Fruit fly (Drosophila melanogaster) whole organism, embryonic: ENCODE results near the gene Mul1.

Experiments used
- Ada2b ChIP-seq: fragments of 200-800 bp; sonication (Bioruptor generic); IDR thresholded peaks from 2 replicates; pipeline ENCODE4 v1.3.6; 2022; ENCODE audit warnings: missing biosample characterization, missing genetic modification characterization
- B-H1 ChIP-seq: fragments of 200-800 bp; sonication (Bioruptor generic); IDR thresholded peaks from 3 replicates; pipeline ENCODE4 v1.3.6; 2022; ENCODE audit warnings: missing biosample characterization, missing genetic modification characterization
- CG1024 ChIP-seq: fragments of 200-800 bp; sonication (Bioruptor generic); IDR thresholded peaks from 2 replicates; pipeline ENCODE4 v1.3.6; 2022; ENCODE audit warnings: missing biosample characterization, missing genetic modification characterization
- CG12104 ChIP-seq: fragments of 200-800 bp; sonication (Bioruptor generic); optimal IDR thresholded peaks from 3 replicates; lab custom pipeline; 2016; ENCODE audit warnings: missing biosample characterization, missing genetic modification characterization
- CG13424 ChIP-seq: fragments of 200-800 bp; sonication (Bioruptor generic); optimal IDR thresholded peaks from 2 replicates; lab custom pipeline; 2019; ENCODE audit warnings: missing biosample characterization, mild to moderate bottlenecking, missing genetic modification characterization, moderate library complexity
- CG17568 ChIP-seq: fragments of 200-800 bp; sonication (Bioruptor generic); optimal IDR thresholded peaks from 2 replicates; lab custom pipeline; 2018; ENCODE audit warnings: missing biosample characterization, mild to moderate bottlenecking, missing genetic modification characterization, moderate library complexity
- CG17912 ChIP-seq: fragments of 200-800 bp; sonication (Bioruptor generic); optimal IDR thresholded peaks from 2 replicates; lab custom pipeline; 2018; ENCODE audit warnings: missing biosample characterization, mild to moderate bottlenecking, missing genetic modification characterization
- CG18619 ChIP-seq: fragments of 200-800 bp; sonication (Bioruptor generic); optimal IDR thresholded peaks from 3 replicates; lab custom pipeline; 2017; ENCODE audit warnings: missing biosample characterization, mild to moderate bottlenecking, missing genetic modification characterization
- CG2120 ChIP-seq: fragments of 200-800 bp; sonication (Bioruptor generic); optimal IDR thresholded peaks from 3 replicates; lab custom pipeline; 2016; ENCODE audit warnings: missing biosample characterization, missing genetic modification characterization
- CG31441 ChIP-seq: fragments of 200-800 bp; sonication (Bioruptor generic); IDR thresholded peaks from 2 replicates; pipeline ENCODE4 v1.3.6; 2022; ENCODE audit warnings: missing biosample characterization, missing genetic modification characterization
- CG32772 ChIP-seq: fragments of 200-800 bp; sonication (Bioruptor generic); IDR thresholded peaks from 2 replicates; pipeline ENCODE4 v1.3.6; 2022; ENCODE audit warnings: missing biosample characterization, missing genetic modification characterization
- CG3838 ChIP-seq: fragments of 200-800 bp; sonication (Bioruptor generic); optimal IDR thresholded peaks from 3 replicates; lab custom pipeline; 2016; ENCODE audit warnings: missing biosample characterization, missing genetic modification characterization
- CG5180 ChIP-seq: fragments of 200-800 bp; sonication (Bioruptor generic); optimal IDR thresholded peaks from 3 replicates; lab custom pipeline; 2017; ENCODE audit warnings: missing biosample characterization, missing genetic modification characterization, mild to moderate bottlenecking, moderate library complexity, missing genetic modification reagents
- CG7556 ChIP-seq: fragments of 200-800 bp; sonication (Bioruptor generic); optimal IDR thresholded peaks from 2 replicates; lab custom pipeline; 2017; ENCODE audit warnings: missing biosample characterization, mild to moderate bottlenecking, missing genetic modification characterization
- CG9437 ChIP-seq: fragments of 200-800 bp; sonication (Bioruptor generic); optimal IDR thresholded peaks from 2 replicates; lab custom pipeline; 2018; ENCODE audit warnings: missing biosample characterization, mild to moderate bottlenecking, missing genetic modification characterization
- Dbx ChIP-seq: fragments of 200-800 bp; sonication (Bioruptor generic); IDR thresholded peaks from 3 replicates; pipeline ENCODE4 v1.3.6; 2022; ENCODE audit warnings: missing biosample characterization, missing genetic modification characterization
- Ets65A ChIP-seq: fragments of 200-800 bp; sonication (Bioruptor generic); peaks from one replicate; lab custom pipeline; 2016; ENCODE audit warnings: missing biosample characterization, missing genetic modification characterization
- Gug ChIP-seq: fragments of 200-800 bp; sonication (Bioruptor generic); IDR thresholded peaks from 4 replicates; pipeline ENCODE4 v1.3.6; 2022; ENCODE audit warnings: missing biosample characterization, missing genetic modification characterization
- H2.0 ChIP-seq: fragments of 200-800 bp; sonication (Bioruptor generic); IDR thresholded peaks from 2 replicates; pipeline ENCODE4 v1.3.6; 2022; ENCODE audit warnings: missing biosample characterization, missing genetic modification characterization
- HmgZ ChIP-seq: fragments of 200-800 bp; sonication (Bioruptor generic); optimal IDR thresholded peaks from 2 replicates; lab custom pipeline; 2018; ENCODE audit warnings: missing biosample characterization, mild to moderate bottlenecking, missing genetic modification characterization
- Hmr ChIP-seq: fragments of 200-800 bp; sonication (Bioruptor generic); optimal IDR thresholded peaks from 3 replicates; lab custom pipeline; 2017; ENCODE audit warnings: mild to moderate bottlenecking, missing biosample characterization, missing genetic modification reagents, missing genetic modification characterization
- MESR4 ChIP-seq: fragments of 200-800 bp; sonication (Bioruptor generic); optimal IDR thresholded peaks from 2 replicates; lab custom pipeline; 2018; ENCODE audit warnings: missing biosample characterization, mild to moderate bottlenecking, missing genetic modification characterization, moderate library complexity
- Med ChIP-seq: fragments of 200-800 bp; sonication (Bioruptor generic); peaks from one replicate; lab custom pipeline; 2016; ENCODE audit warnings: missing biosample characterization, missing genetic modification characterization, mild to moderate bottlenecking, inconsistent platforms, moderate library complexity
- Ptx1 ChIP-seq: fragments of 200-800 bp; sonication (Bioruptor generic); IDR thresholded peaks from 2 replicates; pipeline ENCODE4 v1.3.6; 2022; ENCODE audit warnings: missing biosample characterization, missing genetic modification characterization
- Scr ChIP-seq: fragments of 200-800 bp; sonication (Bioruptor generic); IDR thresholded peaks from 2 replicates; pipeline ENCODE4 v1.3.6; 2022; ENCODE audit warnings: missing biosample characterization, missing genetic modification characterization; ENCODE audit not compliant: partially characterized antibody
- Xbp1 ChIP-seq: fragments of 200-800 bp; sonication (Bioruptor generic); optimal IDR thresholded peaks from 3 replicates; lab custom pipeline; 2016; ENCODE audit warnings: missing biosample characterization, mild to moderate bottlenecking, missing genetic modification characterization
- Xrp1 ChIP-seq: fragments of 200-800 bp; sonication (Bioruptor generic); IDR thresholded peaks from 2 replicates; pipeline ENCODE4 v1.3.6; 2022; ENCODE audit warnings: missing biosample characterization, missing genetic modification characterization
- abd-A ChIP-seq: fragments of 200-800 bp; sonication (Bioruptor generic); optimal IDR thresholded peaks from 3 replicates; lab custom pipeline; 2019; ENCODE audit warnings: missing biosample characterization, mild to moderate bottlenecking, missing genetic modification characterization, moderate library complexity
- al ChIP-seq: fragments of 200-800 bp; sonication (Bioruptor generic); IDR thresholded peaks from 2 replicates; pipeline ENCODE4 v1.3.6; 2022; ENCODE audit warnings: missing biosample characterization, missing genetic modification characterization
- bsh ChIP-seq, 2 experiments: fragments of 200-800 bp; sonication (Bioruptor generic); optimal IDR thresholded peaks; 2 replicates each; lab custom pipeline; 2017 to 2018; ENCODE audit warnings: mild to moderate bottlenecking in 2 of 2, missing biosample characterization in 2 of 2, missing genetic modification characterization in 2 of 2, moderate library complexity in 1 of 2
- btn ChIP-seq: fragments of 200-800 bp; sonication (Bioruptor generic); optimal IDR thresholded peaks from 2 replicates; lab custom pipeline; 2016; ENCODE audit warnings: missing biosample characterization, missing genetic modification characterization
- chinmo ChIP-seq: fragments of 200-800 bp; sonication (Bioruptor generic); IDR thresholded peaks from 4 replicates; pipeline ENCODE4 v1.3.6; 2022; ENCODE audit warnings: missing biosample characterization, missing genetic modification characterization; ENCODE audit not compliant: partially characterized antibody
- grn ChIP-seq: fragments of 200-800 bp; sonication (Bioruptor generic); optimal IDR thresholded peaks from 3 replicates; lab custom pipeline; 2017; ENCODE audit warnings: missing biosample characterization, missing genetic modification characterization
- gro ChIP-seq: fragments of 200-800 bp; sonication (Bioruptor generic); optimal IDR thresholded peaks from 2 replicates; lab custom pipeline; 2016; ENCODE audit warnings: missing biosample characterization, missing genetic modification characterization
- lab ChIP-seq: fragments of 200-800 bp; sonication (Bioruptor generic); optimal IDR thresholded peaks from 3 replicates; lab custom pipeline; 2017; ENCODE audit warnings: missing biosample characterization, missing genetic modification characterization, mild to moderate bottlenecking, moderate library complexity, missing genetic modification reagents
- mld ChIP-seq: fragments of 200-800 bp; sonication (Bioruptor generic); IDR thresholded peaks from 3 replicates; pipeline ENCODE4 v1.3.6; 2022; ENCODE audit warnings: missing biosample characterization, missing genetic modification characterization; ENCODE audit not compliant: partially characterized antibody
- nau ChIP-seq: fragments of 200-800 bp; sonication (Bioruptor generic); optimal IDR thresholded peaks from 3 replicates; lab custom pipeline; 2017; ENCODE audit warnings: missing biosample characterization, mild to moderate bottlenecking, missing genetic modification characterization, missing genetic modification reagents
- odd ChIP-seq: fragments of 200-800 bp; sonication (Bioruptor generic); optimal IDR thresholded peaks from 2 replicates; lab custom pipeline; 2017; ENCODE audit warnings: missing biosample characterization, mild to moderate bottlenecking, missing genetic modification characterization
- p53 ChIP-seq: fragments of 200-800 bp; sonication (Bioruptor generic); optimal IDR thresholded peaks from 2 replicates; lab custom pipeline; 2016; ENCODE audit warnings: missing biosample characterization, missing genetic modification characterization
- prd ChIP-seq, 3 experiments: fragments of >200 bp in 2 of 3; fragments of 200-800 bp in 1 of 3; sonication (Bioruptor generic) in 1 of 3; optimal IDR thresholded peaks in 2 of 3; IDR thresholded peaks in 1 of 3; 2 replicates in 2 of 3; 3 replicates in 1 of 3; pipeline versions ENCODE4 v1.3.6 to Lab custom; 2017 to 2022; ENCODE audit warnings: missing biosample characterization in 1 of 3, missing genetic modification characterization in 1 of 3
- psq ChIP-seq: fragments of 200-800 bp; sonication (Bioruptor generic); optimal IDR thresholded peaks from 2 replicates; lab custom pipeline; 2017; ENCODE audit warnings: missing biosample characterization, missing genetic modification characterization
- pzg ChIP-seq: fragments of 200-800 bp; sonication (Bioruptor generic); optimal IDR thresholded peaks from 3 replicates; lab custom pipeline; 2018; ENCODE audit warnings: missing biosample characterization, mild to moderate bottlenecking, missing genetic modification characterization, moderate library complexity
- row ChIP-seq: fragments of 200-800 bp; sonication (Bioruptor generic); IDR thresholded peaks from 3 replicates; pipeline ENCODE4 v1.3.6; 2022; ENCODE audit warnings: missing biosample characterization, missing genetic modification characterization
- schlank ChIP-seq: fragments of 200-800 bp; sonication (Bioruptor generic); optimal IDR thresholded peaks from 2 replicates; lab custom pipeline; 2018; ENCODE audit warnings: missing biosample characterization, mild to moderate bottlenecking, missing genetic modification characterization
- sens ChIP-seq: fragments of 200-800 bp; sonication (Bioruptor generic); peaks from one replicate; lab custom pipeline; 2016; ENCODE audit warnings: missing biosample characterization, missing genetic modification characterization
- so ChIP-seq: fragments of 200-800 bp; sonication (Bioruptor generic); IDR thresholded peaks from 3 replicates; pipeline ENCODE4 v1.3.6; 2022; ENCODE audit warnings: missing biosample characterization, missing genetic modification characterization
- tap ChIP-seq: fragments of 200-800 bp; optimal IDR thresholded peaks from 3 replicates; lab custom pipeline; 2019; ENCODE audit warnings: missing biosample characterization, mild to moderate bottlenecking, missing genetic modification characterization, moderate library complexity
- ttk ChIP-seq: fragments of 200-800 bp; sonication (Bioruptor generic); IDR thresholded peaks from 2 replicates; pipeline ENCODE4 v2.1.2; 2022; ENCODE audit warnings: missing biosample characterization, missing genetic modification characterization
- zen ChIP-seq: fragments of 200-800 bp; sonication (Bioruptor generic); optimal IDR thresholded peaks from 3 replicates; lab custom pipeline; 2018; ENCODE audit warnings: missing biosample characterization, mild to moderate bottlenecking, missing genetic modification characterization, moderate library complexity

Gene Mul1

DNA sequence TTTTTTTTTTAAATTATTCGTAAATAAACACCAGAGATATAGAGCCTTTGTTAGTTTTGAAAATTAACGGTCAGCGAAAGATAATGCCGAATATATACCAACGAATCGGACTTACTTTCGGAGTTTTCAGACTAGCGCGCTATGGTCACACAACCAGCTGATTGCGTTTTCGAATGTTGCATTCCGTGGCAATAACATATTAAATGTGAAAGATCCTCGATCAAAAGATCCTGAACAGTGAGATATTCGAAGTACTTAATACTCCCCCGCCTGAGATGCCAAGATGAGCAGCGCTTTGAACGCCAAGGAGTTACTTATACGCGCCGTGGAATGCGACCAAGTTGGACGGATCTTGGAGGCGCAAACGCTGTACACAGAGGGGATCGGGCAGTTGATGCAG is 17.9 kb upstream of the Mul1 start, which contains the start of gene CG14985 (continued):
- TF ChIP-seq CG3838 (no peak), pzg (peak; percentile 35), tap (no peak), CG5180 (no peak)

DNA sequence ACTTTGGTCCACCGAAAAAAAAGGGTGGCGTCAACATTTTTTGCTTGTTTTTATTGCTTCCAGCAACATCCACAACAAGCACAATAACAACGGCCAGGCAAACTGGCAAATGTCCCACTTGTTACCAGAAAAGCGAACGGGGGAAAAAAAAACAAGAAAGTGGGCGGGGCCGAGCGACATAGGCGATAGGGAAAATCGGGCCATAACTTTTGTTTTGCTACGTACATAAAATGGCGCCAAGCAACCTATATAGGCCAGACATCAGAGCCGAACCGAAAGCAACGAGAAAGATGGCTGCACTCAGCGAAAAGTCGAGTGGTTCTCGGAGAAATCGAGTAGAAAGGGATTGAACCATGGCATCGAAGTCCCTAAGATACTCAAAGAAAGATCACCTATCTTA is 14.0 kb upstream of the Mul1 start:
- peak; percentile 5 for TF ChIP-seq Xbp1
- TF ChIP-seq sens (GFP tag; lab: Kevin White, UChicago): no peak
- TF ChIP-seq Ptx1 (GFP tag; lab: Robert Waterston, UW): 0 out of 2 replicates have a peak, but pooled peaks have one; percentile 6
- no peak for TF ChIP-seq CG12104
- TF ChIP-seq lab (GFP tag; lab: Kevin White, UChicago): peak; percentile 1
- no peak for TF ChIP-seq CG32772 (GFP tag; lab: Robert Waterston, UW)
- TF ChIP-seq Scr (GFP tag; lab: Robert Waterston, UW): no peak
- TF ChIP-seq abd-A (tag; lab: Kevin White, UChicago): no peak
- TF ChIP-seq psq: no peak
- TF ChIP-seq Ada2b: peak; percentile 13; the same call in 1 of the 2 replicates
- TF ChIP-seq row (GFP tag; lab: Robert Waterston, UW): peak; percentile 35; the same call in 1 of the 3 replicates
- TF ChIP-seq so (GFP tag; lab: Robert Waterston, UW): no peak
- TF ChIP-seq al (GFP tag; lab: Robert Waterston, UW): no peak
- no peak for TF ChIP-seq p53 (GFP tag; lab: Kevin White, UChicago)
- TF ChIP-seq CG7556: peak; percentile 39
- TF ChIP-seq ttk: no peak
- no peak for TF ChIP-seq MESR4 (GFP tag; lab: Kevin White, UChicago)
- TF ChIP-seq Hmr (GFP tag; lab: Kevin White, UChicago): peak; percentile 40
- TF ChIP-seq B-H1 (GFP tag; lab: Robert Waterston, UW): no peak
- 0 out of 4 replicates have a peak, but pooled peaks have one; percentile 12 for TF ChIP-seq Gug (GFP tag; lab: Robert Waterston, UW)
- TF ChIP-seq bsh (GFP tag; optimal IDR thresholded peaks at IDR 0.05; lab: Kevin White, UChicago): peak in 1 of 2 experiments; percentile 5
- TF ChIP-seq Dbx: no peak
- peak; percentile 71 for TF ChIP-seq Ets65A (GFP tag; lab: Kevin White, UChicago)
- no peak for TF ChIP-seq schlank (tag; lab: Kevin White, UChicago)
- TF ChIP-seq CG17912 (GFP tag; lab: Kevin White, UChicago): no peak
- no peak for TF ChIP-seq grn (GFP tag; lab: Kevin White, UChicago)
- no peak for TF ChIP-seq chinmo
- no peak for TF ChIP-seq prd (optimal IDR thresholded peaks at IDR 0.05; lab: Kevin White, UChicago)
- TF ChIP-seq prd (GFP tag; IDR thresholded peaks at IDR 0.05; lab: Robert Waterston, UW): peak; percentile 42; the same call in 1 of the 3 replicates
- no peak for TF ChIP-seq H2.0 (GFP tag; lab: Robert Waterston, UW)
- no peak for TF ChIP-seq gro (GFP tag; lab: Kevin White, UChicago)
- no peak for TF ChIP-seq CG9437 (GFP tag; lab: Kevin White, UChicago)
- TF ChIP-seq zen (tag; lab: Kevin White, UChicago): no peak
- no peak for TF ChIP-seq CG1024
- TF ChIP-seq odd (GFP tag; lab: Kevin White, UChicago): no peak
- TF ChIP-seq Xrp1 (GFP tag; lab: Robert Waterston, UW): 0 out of 2 replicates have a peak, but pooled peaks have one; percentile 26
- no peak for TF ChIP-seq HmgZ (tag; lab: Kevin White, UChicago)
- TF ChIP-seq CG2120 (GFP tag; lab: Kevin White, UChicago): peak; percentile 34
- peak; percentile 26 for TF ChIP-seq CG18619
- TF ChIP-seq mld (GFP tag; lab: Robert Waterston, UW): no peak
- TF ChIP-seq CG31441: 0 out of 2 replicates have a peak, but pooled peaks have one; percentile 19
- TF ChIP-seq nau: no peak
- no peak for TF ChIP-seq CG17568 (GFP tag; lab: Kevin White, UChicago)
- TF ChIP-seq CG13424 (tag; lab: Kevin White, UChicago): peak; percentile 37
- no peak for TF ChIP-seq Med (GFP tag; lab: Kevin White, UChicago)
- TF ChIP-seq btn (GFP tag; lab: Kevin White, UChicago): no peak
